Worm (Caenorhabditis elegans) whole organism, L1 larva: ENCODE measurements around the gene ocr-1.

Source experiments
- hlh-17 ChIP-seq: fragments of 200-800 bp; sonication (Bioruptor generic); optimal IDR thresholded peaks from 2 replicates; lab custom pipeline; 2018; ENCODE audit warnings: missing genetic modification characterization, mild to moderate bottlenecking, missing compliant biosample characterization, moderate library complexity, borderline replicate concordance
- sptf-1 ChIP-seq: fragments of 150-350 bp; optimal IDR thresholded peaks from 2 replicates; lab custom pipeline; 2014; ENCODE audit warnings: missing biosample characterization, missing genetic modification characterization
- swsn-7 ChIP-seq: sonication (generic microtip); optimal IDR thresholded peaks from 2 replicates; lab custom pipeline; 2016; ENCODE audit warnings: missing genetic modification characterization, missing compliant biosample characterization
- unc-98 ChIP-seq: fragments of 200-800 bp; sonication (Bioruptor generic); IDR thresholded peaks from 2 replicates; pipeline ENCODE4 v1.3.6; 2022; ENCODE audit warnings: missing genetic modification characterization, missing compliant biosample characterization
- zag-1 ChIP-seq: fragments of 150-350 bp; optimal IDR thresholded peaks from 2 replicates; lab custom pipeline; 2014; ENCODE audit warnings: missing biosample characterization, missing genetic modification characterization
- ztf-11 ChIP-seq, 2 experiments: sonication (generic microtip); optimal IDR thresholded peaks; 2 replicates each; lab custom pipeline; 2016 to 2017; ENCODE audit warnings: missing genetic modification characterization in 2 of 2, missing biosample characterization in 1 of 2, missing compliant biosample characterization in 1 of 2

- no peak for TF ChIP-seq swsn-7
- TF ChIP-seq hlh-17 = no peak
- no peak for TF ChIP-seq zag-1 (tag; lab: Kevin White, UChicago)
- no peak for TF ChIP-seq ztf-11 (tag; optimal IDR thresholded peaks at IDR 0.05; lab: Kevin White, UChicago)
- TF ChIP-seq sptf-1 (tag; lab: Kevin White, UChicago) = no peak
- TF ChIP-seq unc-98 = no peak
Measured at ce11 chrV:10723181-10723580, 41.0 kb upstream of the ocr-1 start.
